Fruit fly (Drosophila melanogaster): ENCODE data around the gene CG4558.
A peak's percentile ranks its signal among the peaks of the same experiment; 100 is the strongest.

CG4558 gene

dm6 chrX:6854563-6854962 lies 5.0 kb downstream of the CG4558 start (continued):
- peak; percentile 58 for TF ChIP-seq spab (GFP tag; optimal IDR thresholded peaks at IDR 0.05)
- TF ChIP-seq svp (GFP tag): peak; percentile 50
- peak; percentile 79 for TF ChIP-seq OdsH (GFP tag; optimal IDR thresholded peaks at IDR 0.05)
- TF ChIP-seq Sox15 (GFP tag; optimal IDR thresholded peaks at IDR 0.05): peak; percentile 30
- TF ChIP-seq Gug (GFP tag; IDR thresholded peaks at IDR 0.05): peak; percentile 73
- TF ChIP-seq CG8119 (GFP tag; IDR thresholded peaks at IDR 0.05): peak; percentile 91
- TF ChIP-seq achi (GFP tag; optimal IDR thresholded peaks at IDR 0.05): peak; percentile 78
- TF ChIP-seq esn (GFP tag; optimal IDR thresholded peaks at IDR 0.05): peak; percentile 74
- peak; percentile 76 for TF ChIP-seq Met (GFP tag; optimal IDR thresholded peaks at IDR 0.05)
- peak; percentile 92 for TF ChIP-seq eg (GFP tag; IDR thresholded peaks at IDR 0.05)
- TF ChIP-seq Sox102F (GFP tag; optimal IDR thresholded peaks at IDR 0.05): peak; percentile 78
- TF ChIP-seq Hr4 (GFP tag; optimal IDR thresholded peaks at IDR 0.05): peak; percentile 88
- TF ChIP-seq CG10669 (GFP tag; optimal IDR thresholded peaks at IDR 0.05): peak; percentile 75
- peak; percentile 67 for TF ChIP-seq Smox (GFP tag; optimal IDR thresholded peaks at IDR 0.05)

dm6 chrX:6855366-6856200 lies 6.0 kb downstream of the CG4558 start:
- peak; percentile 73 for TF ChIP-seq CG1621 (tag; optimal IDR thresholded peaks at IDR 0.05)
- peak; percentile 92 for TF ChIP-seq Met (GFP tag; optimal IDR thresholded peaks at IDR 0.05)
- peak; percentile 95 for TF ChIP-seq esn (GFP tag; optimal IDR thresholded peaks at IDR 0.05)
- TF ChIP-seq CG31627 (GFP tag; optimal IDR thresholded peaks at IDR 0.05): peak; percentile 92
- peak; percentile 69 for TF ChIP-seq CG6808 (GFP tag; optimal IDR thresholded peaks at IDR 0.05)
- TF ChIP-seq dsx (GFP tag; optimal IDR thresholded peaks at IDR 0.05; ENCODE audit: poor library complexity, severe bottlenecking): peak; percentile 85
- TF ChIP-seq CG11294 (GFP tag; IDR thresholded peaks at IDR 0.05): peak; percentile 37; the same call in 1 of the 2 replicates
- TF ChIP-seq CG7368 (GFP tag; optimal IDR thresholded peaks at IDR 0.05): peak; percentile 41
- TF ChIP-seq Lpt (GFP tag; optimal IDR thresholded peaks at IDR 0.05): peak; percentile 76
- TF ChIP-seq CG3032 (tag; optimal IDR thresholded peaks at IDR 0.05): peak; percentile 87
- no peak for TF ChIP-seq fd85E (GFP tag; optimal IDR thresholded peaks at IDR 0.05)
- peak; percentile 93 for TF ChIP-seq Sox102F (GFP tag; optimal IDR thresholded peaks at IDR 0.05)
- TF ChIP-seq CG8632 (GFP tag; optimal IDR thresholded peaks at IDR 0.05): peak; percentile 88
- peak; percentile 91 for TF ChIP-seq Ets21C (GFP tag; optimal IDR thresholded peaks at IDR 0.05)
- TF ChIP-seq Hr38 (GFP tag; optimal IDR thresholded peaks at IDR 0.05): no peak
- TF ChIP-seq vri (GFP tag; optimal IDR thresholded peaks at IDR 0.05): peak; percentile 77
- peak; percentile 91 for TF ChIP-seq fkh (GFP tag; optimal IDR thresholded peaks at IDR 0.05)
- TF ChIP-seq salr (GFP tag; optimal IDR thresholded peaks at IDR 0.05): peak; percentile 77 to 78
- peak; percentile 96 for TF ChIP-seq CG32006 (GFP tag; optimal IDR thresholded peaks at IDR 0.05)
- TF ChIP-seq CG15336 (GFP tag; IDR thresholded peaks at IDR 0.05): peak; percentile 88
- TF ChIP-seq CG10669 (GFP tag; optimal IDR thresholded peaks at IDR 0.05): peak; percentile 66
- TF ChIP-seq CG8119 (GFP tag; IDR thresholded peaks at IDR 0.05): peak; percentile 91
- peak; percentile 94 for TF ChIP-seq acj6 (GFP tag; optimal IDR thresholded peaks at IDR 0.05)
- peak; percentile 91 for TF ChIP-seq Hr39 (GFP tag; optimal IDR thresholded peaks at IDR 0.05)
- TF ChIP-seq cyc (GFP tag; optimal IDR thresholded peaks at IDR 0.05): peak; percentile 79
- TF ChIP-seq Eip78C (GFP tag): peak; percentile 99
- TF ChIP-seq lz (GFP tag; optimal IDR thresholded peaks at IDR 0.05): peak; percentile 95
- TF ChIP-seq eg (GFP tag; IDR thresholded peaks at IDR 0.05): peak; percentile 70
- TF ChIP-seq pdm3 (GFP tag; optimal IDR thresholded peaks at IDR 0.05): peak; percentile 95
- peak; percentile 91 for TF ChIP-seq Hr4 (GFP tag; optimal IDR thresholded peaks at IDR 0.05)
- peak; percentile 78 for TF ChIP-seq CG16779 (tag; optimal IDR thresholded peaks at IDR 0.05)
- peak; percentile 92 for TF ChIP-seq Smox (GFP tag; optimal IDR thresholded peaks at IDR 0.05)
- peak; percentile 94 for TF ChIP-seq Sox14 (GFP tag; optimal IDR thresholded peaks at IDR 0.05)
- TF ChIP-seq Sox15 (GFP tag; optimal IDR thresholded peaks at IDR 0.05): peak; percentile 90
- TF ChIP-seq Gug (GFP tag; IDR thresholded peaks at IDR 0.05): peak; percentile 49
- peak; percentile 87 for TF ChIP-seq achi (GFP tag; optimal IDR thresholded peaks at IDR 0.05)
- peak; percentile 85 for TF ChIP-seq Eip93F (GFP tag; optimal IDR thresholded peaks at IDR 0.05)
- TF ChIP-seq topi (GFP tag; optimal IDR thresholded peaks at IDR 0.05): peak; percentile 86
- peak; percentile 86 for TF ChIP-seq net (GFP tag; optimal IDR thresholded peaks at IDR 0.05)
- peak; percentile 74 for TF ChIP-seq CG3919 (GFP tag; optimal IDR thresholded peaks at IDR 0.05)
- peak; percentile 74 for TF ChIP-seq CG11902 (GFP tag; optimal IDR thresholded peaks at IDR 0.05)
- peak; percentile 88 for TF ChIP-seq CG10631 (GFP tag; optimal IDR thresholded peaks at IDR 0.05)
- TF ChIP-seq dac (GFP tag; optimal IDR thresholded peaks at IDR 0.05): peak; percentile 86
- TF ChIP-seq CG9139 (GFP tag; optimal IDR thresholded peaks at IDR 0.05): peak; percentile 50

Measured in whole organism, prepupa.